Worm (Caenorhabditis elegans): Measurements from ENCODE around the gene rps-16.

DNA sequence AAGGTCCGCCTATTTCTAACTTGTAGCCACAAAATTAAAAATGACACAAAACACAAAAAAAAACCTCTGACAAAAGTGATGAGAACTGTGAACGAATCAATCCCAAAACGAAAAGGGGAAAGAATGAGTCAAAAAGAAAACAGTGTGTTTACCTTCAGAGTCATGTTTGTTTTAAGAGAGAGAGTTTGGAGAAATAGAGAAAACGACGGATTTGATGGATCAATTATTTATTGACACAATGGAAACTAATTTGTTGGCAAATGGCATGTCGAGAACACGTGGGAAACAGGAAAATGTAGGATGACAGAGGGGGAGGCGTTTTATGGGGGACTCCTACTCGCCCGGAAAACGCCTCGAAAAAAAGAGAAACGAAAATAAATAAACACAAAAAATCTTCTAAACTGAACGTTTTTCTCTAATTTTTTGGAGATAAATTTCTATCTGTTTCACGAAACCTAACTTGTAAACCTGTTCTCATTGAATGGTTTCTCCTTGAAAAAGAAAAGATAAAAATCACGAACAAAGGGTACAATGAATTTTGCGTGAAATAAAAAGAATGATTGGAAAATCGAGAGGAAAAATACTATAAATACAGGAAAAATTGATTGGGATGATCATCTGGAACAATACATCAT lies 16.6 kb upstream of the rps-16 start:
- TF ChIP-seq dmd-4 (tag; optimal IDR thresholded peaks at IDR 0.05; ENCODE audit: borderline replicate concordance), result no peak
- TF ChIP-seq Y22D7AL.16 (tag; optimal IDR thresholded peaks at IDR 0.05), result no peak
- TF ChIP-seq syd-9 (tag; optimal IDR thresholded peaks at IDR 0.05), result no peak
- no peak for TF ChIP-seq C08G9.2 (tag; optimal IDR thresholded peaks at IDR 0.05)
- no peak for TF ChIP-seq ama-1 (optimal IDR thresholded peaks at IDR 0.05)
- TF ChIP-seq pqm-1 (tag; optimal IDR thresholded peaks at IDR 0.05), result no peak
- TF ChIP-seq gmeb-2 (tag; optimal IDR thresholded peaks at IDR 0.05), result no peak
- no peak for TF ChIP-seq tbx-2 (tag; optimal IDR thresholded peaks at IDR 0.05)
- no peak for TF ChIP-seq ceh-9 (tag; optimal IDR thresholded peaks at IDR 0.05)
- no peak for TF ChIP-seq fkh-10 (GFP tag; optimal IDR thresholded peaks at IDR 0.05)
- no peak for TF ChIP-seq unc-3 (GFP tag; conservative IDR thresholded peaks at IDR 0.05)
- no peak for TF ChIP-seq unc-3 (tag; optimal IDR thresholded peaks at IDR 0.05)
- TF ChIP-seq ceh-31 (tag; optimal IDR thresholded peaks at IDR 0.05), result no peak
- TF ChIP-seq unc-86 (tag; optimal IDR thresholded peaks at IDR 0.05), result no peak
